Worm (Caenorhabditis elegans) whole organism, early embryonic: ENCODE data around the gene F38B6.8.

ENCODE experiments used
- B0310.2 ChIP-seq: sonication (generic microtip); optimal IDR thresholded peaks from 2 replicates; lab custom pipeline; 2016; ENCODE audit warnings: mild to moderate bottlenecking, missing genetic modification characterization, missing compliant biosample characterization
- F13C5.2 ChIP-seq: sonication (generic microtip); optimal IDR thresholded peaks from 2 replicates; lab custom pipeline; 2017; ENCODE audit warnings: mild to moderate bottlenecking, missing genetic modification characterization, inconsistent platforms, missing compliant biosample characterization
- aly-1 ChIP-seq: sonication (generic microtip); optimal IDR thresholded peaks from 2 replicates; lab custom pipeline; 2016; ENCODE audit warnings: missing genetic modification characterization, missing compliant biosample characterization
- ama-1 ChIP-seq: fragments of 150-350 bp; optimal IDR thresholded peaks from 2 replicates; lab custom pipeline; 2014
- ceh-13 ChIP-seq: fragments of 200-800 bp; sonication (Bioruptor generic); optimal IDR thresholded peaks from 2 replicates; lab custom pipeline; 2018; ENCODE audit warnings: mild to moderate bottlenecking, missing genetic modification characterization, missing compliant biosample characterization
- ceh-36 ChIP-seq: sonication (generic microtip); optimal IDR thresholded peaks from 2 replicates; lab custom pipeline; 2016; ENCODE audit warnings: missing genetic modification characterization, inconsistent platforms, missing compliant biosample characterization
- ets-7 ChIP-seq: sonication (generic microtip); optimal IDR thresholded peaks from 2 replicates; lab custom pipeline; 2016; ENCODE audit warnings: missing genotype, missing genetic modification characterization, missing compliant biosample characterization
- flt-1 ChIP-seq: fragments of 200-800 bp; sonication (Bioruptor generic); IDR thresholded peaks from 2 replicates; pipeline ENCODE4 v1.3.6; 2022; ENCODE audit warnings: missing genetic modification characterization, missing compliant biosample characterization
- hmbx-1 ChIP-seq: sonication (generic microtip); optimal IDR thresholded peaks from 2 replicates; lab custom pipeline; 2016; ENCODE audit warnings: mild to moderate bottlenecking, missing genetic modification characterization, missing compliant biosample characterization
- hmg-4 ChIP-seq: fragments of 200-800 bp; sonication (Bioruptor generic); optimal IDR thresholded peaks from 2 replicates; lab custom pipeline; 2018; ENCODE audit warnings: mild to moderate bottlenecking, missing genetic modification characterization, missing compliant biosample characterization
- hnd-1 ChIP-seq: sonication (generic microtip); optimal IDR thresholded peaks from 2 replicates; lab custom pipeline; 2016; ENCODE audit warnings: missing genetic modification characterization, missing compliant biosample characterization
- pes-1 ChIP-seq: fragments of 200-800 bp; sonication (Bioruptor generic); IDR thresholded peaks from 2 replicates; pipeline ENCODE4 v1.3.6; 2022; ENCODE audit warnings: missing genetic modification reagents, missing genetic modification characterization, missing compliant biosample characterization
- scrt-1 ChIP-seq: fragments of 200-800 bp; sonication (Bioruptor generic); IDR thresholded peaks from 2 replicates; pipeline ENCODE4 v1.3.6; 2022; ENCODE audit warnings: missing genetic modification characterization, missing compliant biosample characterization
- sea-1 ChIP-seq: fragments of 200-800 bp; sonication (Bioruptor generic); conservative IDR thresholded peaks from 2 replicates; pipeline ENCODE4 v1.3.6; 2022; ENCODE audit warnings: missing genetic modification characterization, missing compliant biosample characterization
- tbx-11 ChIP-seq: fragments of 200-800 bp; sonication (Bioruptor generic); IDR thresholded peaks from 2 replicates; pipeline ENCODE4 v1.3.6; 2022; ENCODE audit warnings: missing genetic modification characterization, missing compliant biosample characterization
- tbx-37 ChIP-seq: fragments of 200-800 bp; sonication (Bioruptor generic); conservative IDR thresholded peaks from 2 replicates; pipeline ENCODE4 v1.3.6; 2022; ENCODE audit warnings: missing genetic modification reagents, missing genetic modification characterization, missing compliant biosample characterization
- tra-4 ChIP-seq: sonication (generic microtip); optimal IDR thresholded peaks from 2 replicates; lab custom pipeline; 2017; ENCODE audit warnings: missing genetic modification characterization, missing compliant biosample characterization

Gene F38B6.8

DNA sequence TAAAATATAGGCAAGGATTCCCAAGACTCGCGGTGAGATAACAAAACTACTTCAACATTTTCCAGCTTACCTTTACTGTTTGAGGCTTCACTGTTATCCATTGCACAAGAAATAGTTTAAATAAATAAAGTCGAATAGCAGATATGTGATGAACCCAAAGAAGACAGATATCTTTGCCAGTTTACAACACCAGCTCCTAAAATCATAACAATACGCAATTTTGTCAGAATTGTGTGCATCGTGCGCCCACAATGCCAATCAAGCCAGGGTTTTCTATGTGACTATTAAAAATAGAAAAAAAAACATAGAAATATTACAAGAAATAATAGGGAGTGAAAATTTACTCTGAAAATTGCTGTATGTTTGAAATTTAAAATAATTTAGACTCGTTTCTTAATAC is at the start of gene F38B6.8:
Gene F38B6.8, minus strand, starts transcription at position 101 of the 400 bp plus-strand sequence.
- TF ChIP-seq ama-1 (no peak), hnd-1 (no peak), B0310.2 (tag; lab: Kevin White, UChicago) (no peak), ceh-36 (tag; lab: Kevin White, UChicago) (no peak), pes-1 (GFP tag; lab: Robert Waterston, UW) (no peak), aly-1 (tag; lab: Kevin White, UChicago) (no peak), flt-1 (GFP tag; lab: Robert Waterston, UW) (no peak), hmg-4 (GFP tag; lab: Kevin White, UChicago) (no peak), sea-1 (GFP tag; lab: Robert Waterston, UW) (no peak), tbx-11 (no peak), F13C5.2 (tag; lab: Kevin White, UChicago) (no peak), tbx-37 (GFP tag; lab: Robert Waterston, UW) (no peak), hmbx-1 (tag; lab: Kevin White, UChicago) (no peak), tra-4 (no peak), ceh-13 (GFP tag; lab: Kevin White, UChicago) (no peak), ets-7 (tag; lab: Kevin White, UChicago) (no peak)

- no peak for TF ChIP-seq ceh-36 (tag; lab: Kevin White, UChicago)
- TF ChIP-seq aly-1 (tag; lab: Kevin White, UChicago) = no peak
- TF ChIP-seq ama-1 = no peak
- no peak for TF ChIP-seq B0310.2 (tag; lab: Kevin White, UChicago)
- TF ChIP-seq sea-1 (GFP tag; lab: Robert Waterston, UW) = no peak
- TF ChIP-seq tbx-11 = no peak
- TF ChIP-seq ceh-13 (GFP tag; lab: Kevin White, UChicago) = no peak
- TF ChIP-seq hmbx-1 (tag; lab: Kevin White, UChicago) = no peak
- no peak for TF ChIP-seq hnd-1
- no peak for TF ChIP-seq tra-4
- no peak for TF ChIP-seq ets-7 (tag; lab: Kevin White, UChicago)
- no peak for TF ChIP-seq flt-1 (GFP tag; lab: Robert Waterston, UW)
- no peak for TF ChIP-seq pes-1 (GFP tag; lab: Robert Waterston, UW)
- no peak for TF ChIP-seq hmg-4 (GFP tag; lab: Kevin White, UChicago)
Measured at ce11 chrX:6729593-6729992, 47.0 kb upstream of the F38B6.8 start, which contains the start of gene K11G12.6. Gene K11G12.6 (minus strand): TSS chrX:6729657.

DNA sequence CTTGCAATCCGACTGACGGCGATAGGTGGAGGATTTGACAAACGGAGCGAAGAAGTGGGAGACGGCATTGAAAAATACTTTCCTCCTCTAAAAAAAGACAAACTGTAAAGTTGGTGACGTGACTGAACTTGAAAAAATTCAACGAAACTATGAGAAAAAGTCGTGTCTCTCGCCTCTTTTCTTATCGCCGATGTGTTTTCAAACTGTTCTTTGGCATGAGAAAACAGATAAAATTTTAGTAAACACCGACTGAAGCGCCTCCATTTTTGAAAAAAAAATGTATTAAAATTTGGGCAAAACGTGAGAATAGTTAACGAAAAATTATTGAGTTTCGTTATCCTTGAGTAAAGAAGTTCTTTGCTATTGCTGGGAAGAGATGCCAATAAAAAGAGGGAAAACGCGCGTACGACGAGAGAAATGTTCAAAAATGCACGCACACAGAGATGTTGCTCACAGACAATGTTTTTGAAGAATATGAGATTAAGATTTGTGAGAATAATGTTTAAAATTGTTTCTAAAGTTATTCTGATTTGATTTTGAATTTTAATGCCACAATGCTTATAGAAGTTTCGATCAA is 46.3 kb upstream of the F38B6.8 start:
- no peak for TF ChIP-seq ama-1
- TF ChIP-seq pes-1 (GFP tag; lab: Robert Waterston, UW) = no peak

DNA sequence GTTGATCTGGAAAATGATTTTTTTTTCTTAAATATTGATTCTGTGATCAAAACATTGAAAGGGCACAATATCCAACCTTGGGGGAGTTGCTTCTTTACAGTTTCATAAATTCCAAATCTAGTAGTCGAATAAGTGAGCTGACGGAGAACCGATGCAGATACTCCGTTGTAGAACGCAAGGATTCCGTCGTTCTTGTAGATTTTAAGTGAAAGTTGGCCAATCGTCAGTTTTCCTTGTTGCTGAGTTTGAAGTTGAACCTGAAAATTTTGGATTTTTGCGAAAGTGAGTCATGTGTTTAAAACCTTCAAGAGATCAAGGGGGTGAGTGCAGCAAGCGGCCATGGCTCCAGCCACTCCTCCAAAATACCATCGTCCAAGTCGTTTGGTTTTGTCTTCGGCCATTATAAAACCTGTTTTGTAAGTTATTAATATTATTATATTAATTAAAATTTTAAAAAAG is 42.7 kb upstream of the F38B6.8 start, which contains the start of gene slc-25A10:
Gene slc-25A10, minus strand, starts transcription at position 409 of the 459 bp plus-strand sequence.
- TF ChIP-seq hmg-4 (GFP tag; lab: Kevin White, UChicago) (no peak), F13C5.2 (tag; lab: Kevin White, UChicago) (no peak), ets-7 (tag; lab: Kevin White, UChicago) (no peak), tbx-11 (no peak), ceh-13 (GFP tag; lab: Kevin White, UChicago) (no peak), aly-1 (tag; lab: Kevin White, UChicago) (no peak), flt-1 (GFP tag; lab: Robert Waterston, UW) (no peak), scrt-1 (GFP tag; lab: Robert Waterston, UW) (no peak), ceh-36 (tag; lab: Kevin White, UChicago) (no peak), hnd-1 (no peak), hmbx-1 (tag; lab: Kevin White, UChicago) (no peak), B0310.2 (tag; lab: Kevin White, UChicago) (no peak), tra-4 (no peak), pes-1 (GFP tag; lab: Robert Waterston, UW) (no peak), sea-1 (GFP tag; lab: Robert Waterston, UW) (no peak), ama-1 (no peak)

ce11 chrX:6722966-6723365 is 40.4 kb upstream of the F38B6.8 start, which contains the start of gene smf-1:
Gene smf-1 (minus strand): TSS chrX:6723066.
- TF ChIP-seq ceh-36 (tag; lab: Kevin White, UChicago) = no peak
- TF ChIP-seq tra-4 = no peak
- TF ChIP-seq hmbx-1 (tag; lab: Kevin White, UChicago) = no peak
- TF ChIP-seq hmg-4 (GFP tag; lab: Kevin White, UChicago) = no peak
- TF ChIP-seq flt-1 (GFP tag; lab: Robert Waterston, UW) = no peak
- TF ChIP-seq B0310.2 (tag; lab: Kevin White, UChicago) = no peak
- no peak for TF ChIP-seq pes-1 (GFP tag; lab: Robert Waterston, UW)
- TF ChIP-seq tbx-11 = no peak
- TF ChIP-seq sea-1 (GFP tag; lab: Robert Waterston, UW) = no peak
- no peak for TF ChIP-seq scrt-1 (GFP tag; lab: Robert Waterston, UW)
- TF ChIP-seq tbx-37 (GFP tag; lab: Robert Waterston, UW) = no peak
- no peak for TF ChIP-seq ets-7 (tag; lab: Kevin White, UChicago)
- TF ChIP-seq aly-1 (tag; lab: Kevin White, UChicago) = no peak
- no peak for TF ChIP-seq hnd-1
- TF ChIP-seq ceh-13 (GFP tag; lab: Kevin White, UChicago) = no peak
- no peak for TF ChIP-seq F13C5.2 (tag; lab: Kevin White, UChicago)

DNA sequence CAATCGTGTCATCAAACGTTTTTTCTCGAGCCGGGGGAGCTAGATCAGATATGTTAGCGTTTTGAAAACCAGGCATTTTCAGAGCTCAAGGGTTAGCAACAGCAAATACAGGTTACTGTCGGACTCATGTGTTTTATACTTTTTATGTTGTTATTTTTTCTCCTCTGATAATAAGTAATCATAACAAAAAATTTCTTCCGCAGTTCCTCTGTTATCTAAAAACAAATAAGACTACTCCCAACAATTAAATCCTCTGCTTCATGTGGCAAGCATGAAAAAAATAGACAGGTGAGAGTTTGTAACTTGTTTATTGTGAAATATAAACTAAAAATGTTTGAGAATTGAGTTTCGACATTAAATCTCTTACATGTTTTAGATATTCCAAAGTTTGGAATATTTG is 36.0 kb upstream of the F38B6.8 start, which contains the start of gene smf-2:
Gene smf-2, minus strand, starts transcription at position 101 of the 400 bp plus-strand sequence.
- no peak for TF ChIP-seq pes-1 (GFP tag; lab: Robert Waterston, UW)
- TF ChIP-seq sea-1 (GFP tag; lab: Robert Waterston, UW) = no peak
- no peak for TF ChIP-seq ets-7 (tag; lab: Kevin White, UChicago)

- TF ChIP-seq hnd-1 (no peak), scrt-1 (GFP tag; lab: Robert Waterston, UW) (no peak), ceh-13 (GFP tag; lab: Kevin White, UChicago) (no peak), tbx-37 (GFP tag; lab: Robert Waterston, UW) (no peak), ama-1 (no peak), sea-1 (GFP tag; lab: Robert Waterston, UW) (no peak), tra-4 (no peak), aly-1 (tag; lab: Kevin White, UChicago) (no peak), B0310.2 (tag; lab: Kevin White, UChicago) (no peak), F13C5.2 (tag; lab: Kevin White, UChicago) (no peak), hmbx-1 (tag; lab: Kevin White, UChicago) (no peak), ets-7 (tag; lab: Kevin White, UChicago) (no peak), flt-1 (GFP tag; lab: Robert Waterston, UW) (no peak), tbx-11 (no peak), hmg-4 (GFP tag; lab: Kevin White, UChicago) (no peak), ceh-36 (tag; lab: Kevin White, UChicago) (no peak), pes-1 (GFP tag; lab: Robert Waterston, UW) (no peak)
Measured at ce11 chrX:6713277-6713676, 30.7 kb upstream of the F38B6.8 start, which contains the start of gene nas-11. Gene nas-11 (plus strand): TSS chrX:6713577.
